Fruit fly (Drosophila melanogaster) whole organism, embryonic: ENCODE measurements around the gene zfh2.

Experiments
- BEAF-32 ChIP-seq: fragments of 200-800 bp; sonication (Bioruptor generic); optimal IDR thresholded peaks from 3 replicates; lab custom pipeline; 2017; ENCODE audit warnings: missing biosample characterization, missing genetic modification characterization, mild to moderate bottlenecking, moderate library complexity, missing genetic modification reagents
- Bgb ChIP-seq: fragments of 200-800 bp; sonication (Bioruptor generic); IDR thresholded peaks from 2 replicates; pipeline ENCODE4 v1.3.6; 2022; ENCODE audit warnings: missing biosample characterization, missing genetic modification characterization; ENCODE audit not compliant: partially characterized antibody
- CG12659 ChIP-seq: fragments of 200-800 bp; sonication (Bioruptor generic); optimal IDR thresholded peaks from 3 replicates; lab custom pipeline; 2017; ENCODE audit warnings: mild to moderate bottlenecking, missing biosample characterization, missing genetic modification reagents, missing genetic modification characterization
- CG14710 ChIP-seq: fragments of 200-800 bp; sonication (Bioruptor generic); optimal IDR thresholded peaks from 3 replicates; lab custom pipeline; 2019; ENCODE audit warnings: missing biosample characterization, mild to moderate bottlenecking, missing genetic modification characterization, moderate library complexity
- CG14965 ChIP-seq: fragments of 200-800 bp; sonication (Bioruptor generic); optimal IDR thresholded peaks from 2 replicates; lab custom pipeline; 2016; ENCODE audit warnings: missing biosample characterization, missing genetic modification characterization, borderline replicate concordance
- CG1603 ChIP-seq: fragments of 200-800 bp; sonication (Bioruptor generic); optimal IDR thresholded peaks from 2 replicates; lab custom pipeline; 2019; ENCODE audit warnings: missing biosample characterization, mild to moderate bottlenecking, missing genetic modification characterization, moderate library complexity
- CG1647 ChIP-seq: fragments of 200-800 bp; sonication (Bioruptor generic); optimal IDR thresholded peaks from 3 replicates; lab custom pipeline; 2016; ENCODE audit warnings: missing biosample characterization, missing genetic modification characterization
- CG17361 ChIP-seq: fragments of 200-800 bp; sonication (Bioruptor generic); IDR thresholded peaks from 3 replicates; pipeline ENCODE4 v1.3.6; 2022; ENCODE audit warnings: missing biosample characterization, missing genetic modification characterization
- CG17385 ChIP-seq: fragments of 200-800 bp; sonication (Bioruptor generic); optimal IDR thresholded peaks from 3 replicates; lab custom pipeline; 2018; ENCODE audit warnings: missing biosample characterization, mild to moderate bottlenecking, missing genetic modification characterization
- CG1832 ChIP-seq: fragments of 200-800 bp; sonication (Bioruptor generic); optimal IDR thresholded peaks from 2 replicates; lab custom pipeline; 2017; ENCODE audit warnings: missing biosample characterization, mild to moderate bottlenecking, missing genetic modification characterization, inconsistent platforms
- CG2116 ChIP-seq: fragments of 200-800 bp; sonication (Bioruptor generic); optimal IDR thresholded peaks from 3 replicates; lab custom pipeline; 2018; ENCODE audit warnings: missing biosample characterization, mild to moderate bottlenecking, missing genetic modification characterization
- CG2712 ChIP-seq: fragments of 200-800 bp; optimal IDR thresholded peaks from 3 replicates; lab custom pipeline; 2019; ENCODE audit warnings: missing biosample characterization, mild to moderate bottlenecking, missing genetic modification characterization, moderate library complexity
- CG34422 ChIP-seq: fragments of 200-800 bp; sonication (Bioruptor generic); IDR thresholded peaks from 3 replicates; pipeline ENCODE4 v1.3.6; 2022; ENCODE audit warnings: missing biosample characterization, missing genetic modification characterization
- CG3726 ChIP-seq: fragments of 200-800 bp; sonication (Bioruptor generic); IDR thresholded peaks from 3 replicates; pipeline ENCODE4, ENCODE4 v1.3.6; 2022; ENCODE audit warnings: missing biosample characterization, missing genetic modification characterization
- CG3847 ChIP-seq: fragments of 200-800 bp; sonication (Bioruptor generic); IDR thresholded peaks from 2 replicates; pipeline ENCODE4 v1.3.6; 2022; ENCODE audit warnings: missing biosample characterization, missing genetic modification characterization
- CG4617 ChIP-seq: fragments of 200-800 bp; sonication (Bioruptor generic); optimal IDR thresholded peaks from 3 replicates; lab custom pipeline; 2016; ENCODE audit warnings: missing biosample characterization, missing genetic modification characterization, borderline replicate concordance
- CG4854 ChIP-seq: fragments of 200-800 bp; sonication (Bioruptor generic); optimal IDR thresholded peaks from 2 replicates; lab custom pipeline; 2016; ENCODE audit warnings: missing biosample characterization, missing genetic modification characterization, inconsistent platforms
- CG6254 ChIP-seq: fragments of 200-800 bp; sonication (Bioruptor generic); optimal IDR thresholded peaks from 3 replicates; lab custom pipeline; 2017; ENCODE audit warnings: mild to moderate bottlenecking, missing biosample characterization, missing genetic modification reagents, missing genetic modification characterization
- CG7357 ChIP-seq: fragments of 200-800 bp; sonication (Bioruptor generic); IDR thresholded peaks from 3 replicates; pipeline ENCODE4 v1.3.6; 2022; ENCODE audit warnings: missing biosample characterization, missing genetic modification characterization
- CG8290 ChIP-seq, 3 experiments: fragments of 200-800 bp; sonication (Bioruptor generic); optimal IDR thresholded peaks; 2 replicates each; lab custom pipeline; 2016 to 2019; ENCODE audit warnings: missing biosample characterization in 3 of 3, missing genetic modification characterization in 3 of 3, mild to moderate bottlenecking in 2 of 3, moderate library complexity in 1 of 3
- CG9727 ChIP-seq: fragments of 200-800 bp; sonication (Bioruptor generic); optimal IDR thresholded peaks from 3 replicates; lab custom pipeline; 2017; ENCODE audit warnings: missing biosample characterization, mild to moderate bottlenecking, missing genetic modification characterization
- CHES-1-like ChIP-seq: fragments of 200-800 bp; sonication (Bioruptor generic); optimal IDR thresholded peaks from 2 replicates; lab custom pipeline; 2016; ENCODE audit warnings: missing biosample characterization, missing genetic modification characterization
- Chrac-16 ChIP-seq: fragments of 200-800 bp; sonication (Bioruptor generic); optimal IDR thresholded peaks from 3 replicates; lab custom pipeline; 2016; ENCODE audit warnings: missing biosample characterization, missing genetic modification characterization
- Dfd ChIP-seq, 2 experiments: fragments of >200 bp; optimal IDR thresholded peaks; 2 replicates each; lab custom pipeline; 2017; ENCODE audit warnings: missing biosample characterization in 2 of 2, missing genetic modification characterization in 2 of 2
- Hr78 ChIP-seq, 2 experiments: fragments of 200-800 bp in 1 of 2; fragments of >200 bp in 1 of 2; sonication (Bioruptor generic) in 1 of 2; optimal IDR thresholded peaks; 2 replicates each; lab custom pipeline; 2017 to 2019; ENCODE audit warnings: missing biosample characterization in 2 of 2, missing genetic modification characterization in 2 of 2, mild to moderate bottlenecking in 1 of 2, moderate library complexity in 1 of 2
- Lhr ChIP-seq: fragments of 200-800 bp; sonication (Bioruptor generic); optimal IDR thresholded peaks from 3 replicates; lab custom pipeline; 2017; ENCODE audit warnings: mild to moderate bottlenecking, missing biosample characterization, missing genetic modification reagents, missing genetic modification characterization
- Lim3 ChIP-seq: fragments of 200-800 bp; sonication (Bioruptor generic); IDR thresholded peaks from 2 replicates; pipeline ENCODE4 v1.3.6; 2022; ENCODE audit warnings: missing biosample characterization, missing genetic modification characterization
- MESR4 ChIP-seq: fragments of 200-800 bp; sonication (Bioruptor generic); optimal IDR thresholded peaks from 2 replicates; lab custom pipeline; 2018; ENCODE audit warnings: missing biosample characterization, mild to moderate bottlenecking, missing genetic modification characterization, moderate library complexity
- PHDP ChIP-seq: fragments of 200-800 bp; sonication (Bioruptor generic); optimal IDR thresholded peaks from 3 replicates; lab custom pipeline; 2018; ENCODE audit warnings: missing biosample characterization, mild to moderate bottlenecking, missing genetic modification characterization, moderate library complexity
- Pdp1 ChIP-seq, 2 experiments: fragments of 200-800 bp; sonication (Bioruptor generic); optimal IDR thresholded peaks; 3 replicates each; lab custom pipeline; 2016; ENCODE audit warnings: missing biosample characterization in 2 of 2, missing genetic modification characterization in 2 of 2, mild to moderate bottlenecking in 1 of 2, moderate library complexity in 1 of 2
- Ravus ChIP-seq: fragments of 200-800 bp; sonication (Bioruptor generic); IDR thresholded peaks from 2 replicates; pipeline ENCODE4 v1.3.6; 2022; ENCODE audit warnings: missing biosample characterization, missing genetic modification characterization
- Rx ChIP-seq: fragments of 200-800 bp; sonication (Bioruptor generic); IDR thresholded peaks from 2 replicates; pipeline ENCODE4 v1.3.6; 2022; ENCODE audit warnings: missing biosample characterization, missing genetic modification characterization
- Sry-δ ChIP-seq: fragments of 200-800 bp; sonication (Bioruptor generic); optimal IDR thresholded peaks from 2 replicates; lab custom pipeline; 2016; ENCODE audit warnings: missing biosample characterization, missing genetic modification characterization
- Stat92E ChIP-seq, 3 experiments: fragments of >200 bp in 2 of 3; fragments of 200-800 bp in 1 of 3; sonication (Bioruptor generic) in 1 of 3; optimal IDR thresholded peaks; 2 replicates each; lab custom pipeline; 2017 to 2019; ENCODE audit warnings: missing biosample characterization in 3 of 3, missing genetic modification characterization in 3 of 3, mild to moderate bottlenecking in 1 of 3, moderate library complexity in 1 of 3
- Usf ChIP-seq: fragments of 200-800 bp; sonication (Bioruptor generic); optimal IDR thresholded peaks from 2 replicates; lab custom pipeline; 2017; ENCODE audit warnings: missing genotype, missing biosample characterization, missing genetic modification characterization
- crp ChIP-seq, 2 experiments: fragments of 200-800 bp; sonication (Bioruptor generic); optimal IDR thresholded peaks; 2 replicates in 1 of 2; 3 replicates in 1 of 2; lab custom pipeline; 2017; ENCODE audit warnings: missing biosample characterization in 2 of 2, missing genetic modification characterization in 2 of 2, mild to moderate bottlenecking in 1 of 2, moderate library complexity in 1 of 2
- disco-r ChIP-seq: fragments of 200-800 bp; sonication (Bioruptor generic); optimal IDR thresholded peaks from 2 replicates; lab custom pipeline; 2016; ENCODE audit warnings: missing biosample characterization, missing genetic modification characterization
- gem ChIP-seq: fragments of 200-800 bp; sonication (Bioruptor generic); optimal IDR thresholded peaks from 2 replicates; lab custom pipeline; 2019; ENCODE audit warnings: missing biosample characterization, mild to moderate bottlenecking, missing genetic modification characterization, moderate library complexity
- gfzf ChIP-seq: fragments of 200-800 bp; sonication (Bioruptor generic); optimal IDR thresholded peaks from 2 replicates; lab custom pipeline; 2016; ENCODE audit warnings: missing biosample characterization, mild to moderate bottlenecking, missing genetic modification characterization, moderate library complexity
- insv ChIP-seq, 2 experiments: fragments of 200-800 bp; sonication (Bioruptor generic); optimal IDR thresholded peaks; 3 replicates each; lab custom pipeline; 2016 to 2018; ENCODE audit warnings: missing biosample characterization in 2 of 2, missing genetic modification characterization in 2 of 2
- sens ChIP-seq: fragments of 200-800 bp; sonication (Bioruptor generic); peaks from one replicate; lab custom pipeline; 2016; ENCODE audit warnings: missing biosample characterization, missing genetic modification characterization
- sr ChIP-seq: fragments of 200-800 bp; sonication (Bioruptor generic); IDR thresholded peaks from 3 replicates; pipeline ENCODE4 v1.3.6; 2022; ENCODE audit warnings: missing biosample characterization, missing genetic modification characterization
- unpg ChIP-seq: fragments of 200-800 bp; sonication (Bioruptor generic); optimal IDR thresholded peaks from 3 replicates; lab custom pipeline; 2018; ENCODE audit warnings: missing biosample characterization, mild to moderate bottlenecking, missing genetic modification characterization, moderate library complexity
- zen ChIP-seq: fragments of 200-800 bp; sonication (Bioruptor generic); optimal IDR thresholded peaks from 3 replicates; lab custom pipeline; 2018; ENCODE audit warnings: missing biosample characterization, mild to moderate bottlenecking, missing genetic modification characterization, moderate library complexity

zfh2 gene

dm6 chr4:558456-558855 is 56.8 kb downstream of the zfh2 start (continued):
- no peak for TF ChIP-seq CG9727 (GFP tag; lab: Kevin White, UChicago)
- TF ChIP-seq CG14965 (GFP tag; lab: Kevin White, UChicago) = no peak
- no peak for TF ChIP-seq CHES-1-like (GFP tag; lab: Kevin White, UChicago)
- TF ChIP-seq Pdp1 (GFP tag; optimal IDR thresholded peaks at IDR 0.05; lab: Kevin White, UChicago) = peak in 1 of 2 experiments; percentile 63
- TF ChIP-seq CG3726 (GFP tag; lab: Robert Waterston, UW) = no peak
- peak; percentile 14 for TF ChIP-seq PHDP
- TF ChIP-seq CG17385 (GFP tag; lab: Kevin White, UChicago) = peak; percentile 18
- TF ChIP-seq Lim3 (GFP tag; lab: Robert Waterston, UW) = no peak
- TF ChIP-seq Bgb = no peak
- TF ChIP-seq crp (GFP tag; optimal IDR thresholded peaks at IDR 0.05; lab: Kevin White, UChicago) = peak in 1 of 2 experiments; percentile 69
- TF ChIP-seq Rx (GFP tag; lab: Robert Waterston, UW) = no peak
- no peak for TF ChIP-seq CG1832

dm6 chr4:567285-567684 is 65.7 kb downstream of the zfh2 start:
- TF ChIP-seq sens (GFP tag; lab: Kevin White, UChicago) (peak; percentile 9), Chrac-16 (GFP tag; lab: Kevin White, UChicago) (no peak), CG34422 (GFP tag; lab: Robert Waterston, UW) (no peak), unpg (GFP tag; lab: Kevin White, UChicago) (no peak)
- TF ChIP-seq, all 482 proteins: peak for 1

dm6 chr4:570404-571302 is 69.0 kb downstream of the zfh2 start:
- TF ChIP-seq Lhr (peak; percentile 25), CG1647 (no peak), gem (tag; lab: Kevin White, UChicago) (peak; percentile 31), disco-r (GFP tag; lab: Kevin White, UChicago) (no peak), CG4617 (GFP tag; lab: Kevin White, UChicago) (peak; percentile 46), zen (tag; lab: Kevin White, UChicago) (peak; percentile 40), Usf (GFP tag; lab: Kevin White, UChicago) (peak; percentile 6), Sry-δ (GFP tag; lab: Kevin White, UChicago) (peak; percentile 46), CG2712 (peak; percentile 36), Hr78 (GFP tag; optimal IDR thresholded peaks at IDR 0.05; lab: Kevin White, UChicago) (peak in 1 of 2 experiments; percentile 42), insv (GFP tag; optimal IDR thresholded peaks at IDR 0.05; lab: Kevin White, UChicago) (peak in 1 of 2 experiments; percentile 86), Stat92E (GFP tag; optimal IDR thresholded peaks at IDR 0.05; lab: Kevin White, UChicago) (peak in 1 of 3 experiments; percentile 87), CG17361 (GFP tag; lab: Robert Waterston, UW) (peak; percentile 63; the same call in 2 of the 3 replicates), CG12659 (GFP tag; lab: Kevin White, UChicago) (peak; percentile 13), MESR4 (GFP tag; lab: Kevin White, UChicago) (peak; percentile 88), Dfd (GFP tag; optimal IDR thresholded peaks at IDR 0.05; lab: Kevin White, UChicago) (peak in 1 of 2 experiments; percentile 89), sr (GFP tag; lab: Robert Waterston, UW) (no peak), CG4854 (no peak), BEAF-32 (peak; percentile 63), CG14710 (tag; lab: Kevin White, UChicago) (peak; percentile 53), CG3847 (no peak), gfzf (peak; percentile 26), CG1603 (tag; lab: Kevin White, UChicago) (peak; percentile 94), CG7357 (GFP tag; lab: Robert Waterston, UW) (peak; percentile 97), CG6254 (GFP tag; lab: Kevin White, UChicago) (no peak), Ravus (GFP tag; lab: Robert Waterston, UW) (no peak), CG2116 (peak; percentile 22), CG8290 (GFP tag; optimal IDR thresholded peaks at IDR 0.05; lab: Kevin White, UChicago) (no peak), CG8290 (tag; optimal IDR thresholded peaks at IDR 0.05; lab: Kevin White, UChicago) (peak in 1 of 2 experiments; percentile 26)
